Worm (Caenorhabditis elegans): Measurements from ENCODE around the gene set-30.

DNA sequence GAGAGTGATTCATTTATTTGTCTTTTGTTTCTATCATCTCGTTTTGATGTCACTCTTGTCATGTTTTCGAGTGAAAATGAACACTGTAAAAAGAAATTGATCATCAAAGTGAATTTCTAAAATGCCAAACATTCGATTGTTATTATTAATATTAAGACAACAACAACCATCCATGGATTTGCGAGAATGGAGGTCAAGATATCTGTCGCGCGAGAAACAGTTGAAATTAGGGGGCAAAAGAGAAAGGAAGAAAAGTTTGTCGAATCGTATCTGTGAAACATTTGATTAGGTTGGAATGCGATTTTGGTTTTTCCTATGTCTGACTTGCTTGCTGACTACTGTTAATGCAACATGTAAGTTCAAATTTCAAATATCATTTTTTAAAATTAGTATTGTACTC, 21.9 kb downstream of the set-30 start, which contains the start of gene ZC449.2:
- TF ChIP-seq zag-1 (tag; optimal IDR thresholded peaks at IDR 0.05) (no peak), elt-1 (tag; optimal IDR thresholded peaks at IDR 0.05) (no peak), nhr-25 (tag; optimal IDR thresholded peaks at IDR 0.05) (no peak), pha-4 (tag; optimal IDR thresholded peaks at IDR 0.05) (no peak), elt-2 (tag; optimal IDR thresholded peaks at IDR 0.05) (no peak), ceh-28 (tag; optimal IDR thresholded peaks at IDR 0.05) (no peak), nhr-237 (tag; optimal IDR thresholded peaks at IDR 0.05) (no peak), pqm-1 (tag; optimal IDR thresholded peaks at IDR 0.05) (peak; percentile 38), ceh-9 (tag; optimal IDR thresholded peaks at IDR 0.05) (no peak), skn-1 (tag; optimal IDR thresholded peaks at IDR 0.05) (no peak), mdl-1 (tag; optimal IDR thresholded peaks at IDR 0.05) (no peak), ama-1 (optimal IDR thresholded peaks at IDR 0.05) (no peak), jun-1 (tag; optimal IDR thresholded peaks at IDR 0.05) (no peak)
